Fruit fly (Drosophila melanogaster) whole organism, embryonic: ENCODE measurements around the gene CG12507.

Source experiments
- Bgb ChIP-seq: fragments of 200-800 bp; sonication (Bioruptor generic); IDR thresholded peaks from 2 replicates; pipeline ENCODE4 v1.3.6; 2022; ENCODE audit warnings: missing biosample characterization, missing genetic modification characterization; ENCODE audit not compliant: partially characterized antibody
- CG11456 ChIP-seq: fragments of 200-800 bp; sonication (Bioruptor generic); IDR thresholded peaks from 3 replicates; pipeline ENCODE4 v1.3.6; 2022; ENCODE audit warnings: missing biosample characterization, missing genetic modification characterization
- CG11696 ChIP-seq: fragments of 200-800 bp; sonication (Bioruptor generic); IDR thresholded peaks from 2 replicates; pipeline ENCODE4 v1.3.6; 2022; ENCODE audit warnings: missing biosample characterization, missing genetic modification characterization
- CG13624 ChIP-seq: fragments of 200-800 bp; sonication (Bioruptor generic); optimal IDR thresholded peaks from 2 replicates; lab custom pipeline; 2016; ENCODE audit warnings: missing biosample characterization, missing genetic modification characterization
- CG13894 ChIP-seq: fragments of 200-800 bp; sonication (Bioruptor generic); optimal IDR thresholded peaks from 3 replicates; lab custom pipeline; 2018; ENCODE audit warnings: missing biosample characterization, mild to moderate bottlenecking, missing genetic modification characterization, moderate library complexity
- CG14860 ChIP-seq: fragments of 200-800 bp; sonication (Bioruptor generic); IDR thresholded peaks from 3 replicates; pipeline ENCODE4 v1.3.6; 2022; ENCODE audit warnings: missing biosample characterization, missing genetic modification characterization; ENCODE audit not compliant: partially characterized antibody
- CG15514 ChIP-seq: fragments of 200-800 bp; sonication (Bioruptor generic); optimal IDR thresholded peaks from 3 replicates; lab custom pipeline; 2017; ENCODE audit warnings: missing biosample characterization, missing genetic modification characterization, mild to moderate bottlenecking, moderate library complexity, missing genetic modification reagents
- CG1647 ChIP-seq: fragments of 200-800 bp; sonication (Bioruptor generic); optimal IDR thresholded peaks from 3 replicates; lab custom pipeline; 2016; ENCODE audit warnings: missing biosample characterization, missing genetic modification characterization
- CG16813 ChIP-seq: fragments of 200-800 bp; sonication (Bioruptor generic); IDR thresholded peaks from 3 replicates; pipeline ENCODE4 v1.3.6; 2022; ENCODE audit warnings: missing biosample characterization, missing genetic modification characterization; ENCODE audit not compliant: partially characterized antibody
- CG2712 ChIP-seq: fragments of 200-800 bp; optimal IDR thresholded peaks from 3 replicates; lab custom pipeline; 2019; ENCODE audit warnings: missing biosample characterization, mild to moderate bottlenecking, missing genetic modification characterization, moderate library complexity
- CG32532 ChIP-seq: fragments of 200-800 bp; sonication (Bioruptor generic); IDR thresholded peaks from 2 replicates; pipeline ENCODE4 v1.3.6; 2022; ENCODE audit warnings: missing biosample characterization, missing genetic modification characterization
- CG34224 ChIP-seq: fragments of 200-800 bp; sonication (Bioruptor generic); IDR thresholded peaks from 3 replicates; pipeline ENCODE4 v1.3.6; 2022; ENCODE audit warnings: missing biosample characterization, missing genetic modification characterization; ENCODE audit not compliant: partially characterized antibody
- CG3995 ChIP-seq: fragments of 200-800 bp; sonication (Bioruptor generic); optimal IDR thresholded peaks from 3 replicates; lab custom pipeline; 2016; ENCODE audit warnings: missing biosample characterization, missing genetic modification characterization
- CG42726 ChIP-seq: fragments of 200-800 bp; sonication (Bioruptor generic); IDR thresholded peaks from 2 replicates; pipeline ENCODE4 v1.3.6; 2022; ENCODE audit warnings: missing biosample characterization, missing genetic modification characterization; ENCODE audit not compliant: partially characterized antibody
- CG4820 ChIP-seq: fragments of 200-800 bp; sonication (Bioruptor generic); optimal IDR thresholded peaks from 3 replicates; lab custom pipeline; 2016; ENCODE audit warnings: missing biosample characterization, missing genetic modification characterization
- CG6175 ChIP-seq: fragments of 200-800 bp; sonication (Bioruptor generic); IDR thresholded peaks from 3 replicates; pipeline ENCODE4 v1.3.6; 2022; ENCODE audit warnings: missing biosample characterization, missing genetic modification characterization
- CTCF ChIP-seq: fragments of 200-800 bp; sonication (Bioruptor generic); optimal IDR thresholded peaks from 2 replicates; lab custom pipeline; 2017; ENCODE audit warnings: missing biosample characterization, mild to moderate bottlenecking, missing genetic modification characterization, moderate library complexity
- D19A ChIP-seq: fragments of 200-800 bp; optimal IDR thresholded peaks from 3 replicates; lab custom pipeline; 2019; ENCODE audit warnings: missing biosample characterization, mild to moderate bottlenecking, missing genetic modification characterization, moderate library complexity
- Deaf1 ChIP-seq: fragments of 200-800 bp; optimal IDR thresholded peaks from 3 replicates; lab custom pipeline; 2019; ENCODE audit warnings: missing biosample characterization, mild to moderate bottlenecking, missing genetic modification characterization, moderate library complexity
- Doc3 ChIP-seq: fragments of 200-800 bp; sonication (Bioruptor generic); IDR thresholded peaks from 3 replicates; pipeline ENCODE4 v1.3.6; 2022; ENCODE audit warnings: missing biosample characterization, missing genetic modification characterization; ENCODE audit not compliant: partially characterized antibody
- MESR4 ChIP-seq: fragments of 200-800 bp; sonication (Bioruptor generic); optimal IDR thresholded peaks from 2 replicates; lab custom pipeline; 2018; ENCODE audit warnings: missing biosample characterization, mild to moderate bottlenecking, missing genetic modification characterization, moderate library complexity
- Max ChIP-seq: fragments of 200-800 bp; sonication (Bioruptor generic); optimal IDR thresholded peaks from 2 replicates; lab custom pipeline; 2016; ENCODE audit warnings: missing biosample characterization, mild to moderate bottlenecking, missing genetic modification characterization
- Med ChIP-seq: fragments of 200-800 bp; sonication (Bioruptor generic); peaks from one replicate; lab custom pipeline; 2016; ENCODE audit warnings: missing biosample characterization, missing genetic modification characterization, mild to moderate bottlenecking, inconsistent platforms, moderate library complexity
- NC2β ChIP-seq: fragments of 200-800 bp; sonication (Bioruptor generic); optimal IDR thresholded peaks from 2 replicates; lab custom pipeline; 2016; ENCODE audit warnings: missing biosample characterization, missing genetic modification characterization
- Opbp ChIP-seq: fragments of 200-800 bp; sonication (Bioruptor generic); IDR thresholded peaks from 3 replicates; pipeline ENCODE4 v1.3.6; 2022; ENCODE audit warnings: missing biosample characterization, missing genetic modification characterization; ENCODE audit not compliant: partially characterized antibody
- Pdp1 ChIP-seq, 2 experiments: fragments of 200-800 bp; sonication (Bioruptor generic); optimal IDR thresholded peaks; 3 replicates each; lab custom pipeline; 2016; ENCODE audit warnings: missing biosample characterization in 2 of 2, missing genetic modification characterization in 2 of 2, mild to moderate bottlenecking in 1 of 2, moderate library complexity in 1 of 2
- Sin3A ChIP-seq: fragments of >200 bp; optimal IDR thresholded peaks from 2 replicates; lab custom pipeline; 2018
- Xbp1 ChIP-seq: fragments of 200-800 bp; sonication (Bioruptor generic); optimal IDR thresholded peaks from 3 replicates; lab custom pipeline; 2016; ENCODE audit warnings: missing biosample characterization, mild to moderate bottlenecking, missing genetic modification characterization
- amos ChIP-seq: fragments of 200-800 bp; sonication (Bioruptor generic); IDR thresholded peaks from 2 replicates; pipeline ENCODE4 v1.3.6; 2022; ENCODE audit warnings: missing biosample characterization, missing genetic modification characterization; ENCODE audit not compliant: partially characterized antibody
- ato ChIP-seq: fragments of 200-800 bp; sonication (Bioruptor generic); IDR thresholded peaks from 2 replicates; pipeline ENCODE4 v1.3.6; 2022; ENCODE audit warnings: missing biosample characterization, missing genetic modification characterization; ENCODE audit not compliant: partially characterized antibody
- bbx ChIP-seq: fragments of 200-800 bp; sonication (Bioruptor generic); IDR thresholded peaks from 2 replicates; pipeline ENCODE4 v1.3.6; 2022; ENCODE audit warnings: missing biosample characterization, missing genetic modification characterization; ENCODE audit not compliant: partially characterized antibody
- chinmo ChIP-seq: fragments of 200-800 bp; sonication (Bioruptor generic); IDR thresholded peaks from 4 replicates; pipeline ENCODE4 v1.3.6; 2022; ENCODE audit warnings: missing biosample characterization, missing genetic modification characterization; ENCODE audit not compliant: partially characterized antibody
- chm ChIP-seq: fragments of 200-800 bp; sonication (Bioruptor generic); IDR thresholded peaks from 2 replicates; pipeline ENCODE4 v1.3.6; 2022; ENCODE audit warnings: missing biosample characterization, missing genetic modification characterization
- disco-r ChIP-seq: fragments of 200-800 bp; sonication (Bioruptor generic); optimal IDR thresholded peaks from 2 replicates; lab custom pipeline; 2016; ENCODE audit warnings: missing biosample characterization, missing genetic modification characterization
- dpn ChIP-seq, 2 experiments: fragments of 200-800 bp; sonication (Bioruptor generic); optimal IDR thresholded peaks; 3 replicates each; lab custom pipeline; 2016; ENCODE audit warnings: missing biosample characterization in 2 of 2, missing genetic modification characterization in 2 of 2
- ftz-f1 ChIP-seq: fragments of 200-800 bp; sonication (Bioruptor generic); optimal IDR thresholded peaks from 2 replicates; lab custom pipeline; 2016; ENCODE audit warnings: missing biosample characterization, missing genetic modification characterization
- gfzf ChIP-seq: fragments of 200-800 bp; sonication (Bioruptor generic); optimal IDR thresholded peaks from 2 replicates; lab custom pipeline; 2016; ENCODE audit warnings: missing biosample characterization, mild to moderate bottlenecking, missing genetic modification characterization, moderate library complexity
- hbn ChIP-seq: fragments of 200-800 bp; sonication (Bioruptor generic); IDR thresholded peaks from 2 replicates; pipeline ENCODE4 v1.3.6; 2022; ENCODE audit warnings: missing biosample characterization, missing genetic modification characterization; ENCODE audit not compliant: partially characterized antibody
- hkb ChIP-seq, 2 experiments: fragments of 200-800 bp in 1 of 2; fragments of >200 bp in 1 of 2; sonication (Bioruptor generic) in 1 of 2; IDR thresholded peaks in 1 of 2; optimal IDR thresholded peaks in 1 of 2; 2 replicates each; pipeline versions ENCODE4 v1.3.6 to Lab custom; 2017 to 2022; ENCODE audit warnings: missing biosample characterization in 1 of 2, missing genetic modification characterization in 1 of 2
- ind ChIP-seq: fragments of 200-800 bp; sonication (Bioruptor generic); optimal IDR thresholded peaks from 3 replicates; lab custom pipeline; 2016; ENCODE audit warnings: missing biosample characterization, missing genetic modification characterization
- inv ChIP-seq: fragments of 200-800 bp; sonication (Bioruptor generic); IDR thresholded peaks from 2 replicates; pipeline ENCODE4 v1.3.6; 2022; ENCODE audit warnings: missing biosample characterization, missing genetic modification characterization; ENCODE audit not compliant: partially characterized antibody
- kay ChIP-seq: fragments of 200-800 bp; sonication (Bioruptor generic); optimal IDR thresholded peaks from 2 replicates; lab custom pipeline; 2016; ENCODE audit warnings: missing biosample characterization, missing genetic modification characterization
- maf-S ChIP-seq: fragments of 200-800 bp; sonication (Bioruptor generic); optimal IDR thresholded peaks from 2 replicates; lab custom pipeline; 2016; ENCODE audit warnings: missing biosample characterization, missing genetic modification characterization
- p53 ChIP-seq: fragments of 200-800 bp; sonication (Bioruptor generic); optimal IDR thresholded peaks from 2 replicates; lab custom pipeline; 2016; ENCODE audit warnings: missing biosample characterization, missing genetic modification characterization
- pita ChIP-seq: fragments of 200-800 bp; sonication (Bioruptor generic); optimal IDR thresholded peaks from 2 replicates; lab custom pipeline; 2017; ENCODE audit warnings: missing biosample characterization, mild to moderate bottlenecking, missing genetic modification characterization
- sens ChIP-seq: fragments of 200-800 bp; sonication (Bioruptor generic); peaks from one replicate; lab custom pipeline; 2016; ENCODE audit warnings: missing biosample characterization, missing genetic modification characterization
- sna ChIP-seq: fragments of 200-800 bp; sonication (Bioruptor generic); IDR thresholded peaks from 2 replicates; pipeline ENCODE4 v1.3.6; 2022; ENCODE audit warnings: missing biosample characterization, missing genetic modification characterization; ENCODE audit not compliant: partially characterized antibody
- zf30C ChIP-seq: fragments of 200-800 bp; sonication (Bioruptor generic); optimal IDR thresholded peaks from 3 replicates; lab custom pipeline; 2018; ENCODE audit warnings: missing biosample characterization, mild to moderate bottlenecking, missing genetic modification characterization

Gene CG12507

DNA sequence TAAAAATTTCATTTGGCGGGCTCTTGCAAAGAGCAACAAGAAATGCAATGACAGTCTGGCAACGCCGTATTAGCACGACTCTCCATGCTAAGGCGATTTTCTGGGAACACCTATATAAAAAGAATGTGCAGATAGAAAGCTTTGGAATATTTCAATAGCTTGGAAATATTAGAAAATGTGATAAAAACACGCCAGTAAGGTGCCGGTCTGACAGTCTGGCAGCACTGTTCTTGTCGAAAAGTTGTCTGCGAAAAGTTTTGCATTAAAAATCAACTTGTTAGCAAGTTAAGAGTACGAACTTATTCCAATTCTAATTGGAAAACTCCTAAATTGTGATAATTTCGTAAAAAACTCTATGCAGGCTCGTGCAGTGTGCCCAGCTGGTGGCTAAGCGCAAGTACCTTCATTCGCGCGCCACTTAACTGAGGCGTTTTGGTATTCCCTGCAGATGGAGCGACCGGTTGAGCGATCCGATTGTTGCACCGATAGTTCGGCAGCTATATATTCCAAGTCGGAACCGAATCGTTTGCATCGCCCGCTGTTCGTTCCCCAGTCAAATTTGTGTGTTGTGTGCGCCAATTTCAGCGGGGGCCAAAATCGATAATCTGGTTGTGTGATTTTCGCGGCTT is 11.7 kb upstream of the CG12507 start, which contains the start of gene eas (continued):
- TF ChIP-seq sna (GFP tag; lab: Robert Waterston, UW): peak; percentile 41; the same call in 1 of the 2 replicates
- peak; percentile 4 for TF ChIP-seq zf30C
- TF ChIP-seq Xbp1 (GFP tag; lab: Kevin White, UChicago): peak; percentile 27
- peak; percentile 75 for TF ChIP-seq Opbp (GFP tag; lab: Robert Waterston, UW)
- TF ChIP-seq CG11456 (GFP tag; lab: Robert Waterston, UW): peak; percentile 53; the same call in 2 of the 3 replicates
- TF ChIP-seq CG16813: peak; percentile 80
- TF ChIP-seq dpn (GFP tag; optimal IDR thresholded peaks at IDR 0.05; lab: Kevin White, UChicago): peak in 1 of 2 experiments; percentile 37
- peak; percentile 13 for TF ChIP-seq ind (GFP tag; lab: Kevin White, UChicago)
- TF ChIP-seq pita (GFP tag; lab: Kevin White, UChicago): no peak
- peak; percentile 27 for TF ChIP-seq disco-r (GFP tag; lab: Kevin White, UChicago)
- peak; percentile 3 to 43 for TF ChIP-seq Pdp1 (GFP tag; optimal IDR thresholded peaks at IDR 0.05; lab: Kevin White, UChicago)
- peak; percentile 42; the same call in 1 of the 2 replicates for TF ChIP-seq hbn (GFP tag; lab: Robert Waterston, UW)
- TF ChIP-seq CG11696 (GFP tag; lab: Robert Waterston, UW): no peak
- peak; percentile 83 for TF ChIP-seq Bgb (GFP tag; lab: Robert Waterston, UW)
- no peak for TF ChIP-seq kay (GFP tag; lab: Kevin White, UChicago)
- TF ChIP-seq CG42726 (GFP tag; lab: Robert Waterston, UW): peak; percentile 79
- TF ChIP-seq p53 (GFP tag; lab: Kevin White, UChicago): peak; percentile 44
- TF ChIP-seq ftz-f1 (GFP tag; lab: Kevin White, UChicago): no peak
- TF ChIP-seq bbx (GFP tag; lab: Robert Waterston, UW): peak; percentile 70
- TF ChIP-seq NC2β (GFP tag; lab: Kevin White, UChicago): no peak
- TF ChIP-seq chinmo: peak; percentile 83; the same call in 3 of the 4 replicates
- peak; percentile 21 for TF ChIP-seq MESR4 (GFP tag; lab: Kevin White, UChicago)
- TF ChIP-seq hkb (optimal IDR thresholded peaks at IDR 0.05; lab: Kevin White, UChicago): peak; percentile 55
- TF ChIP-seq hkb (GFP tag; IDR thresholded peaks at IDR 0.05; lab: Robert Waterston, UW): no peak
- peak; percentile 70 for TF ChIP-seq CG34224
- peak; percentile 51 for TF ChIP-seq CTCF (GFP tag; lab: Kevin White, UChicago)
- TF ChIP-seq inv (GFP tag; lab: Robert Waterston, UW): peak; percentile 69
- peak; percentile 87 for TF ChIP-seq amos
- peak; percentile 13 for TF ChIP-seq CG2712 (tag; lab: Kevin White, UChicago)
- TF ChIP-seq CG13624 (GFP tag; lab: Kevin White, UChicago): peak; percentile 23
- TF ChIP-seq CG13894 (tag; lab: Kevin White, UChicago): peak; percentile 61
- TF ChIP-seq Max (GFP tag; lab: Kevin White, UChicago): peak; percentile 19
- TF ChIP-seq chm (GFP tag; lab: Robert Waterston, UW): peak; percentile 59; the same call in 1 of the 2 replicates
- peak; percentile 11; the same call in 1 of the 2 replicates for TF ChIP-seq CG32532 (GFP tag; lab: Robert Waterston, UW)
- TF ChIP-seq CG1647 (GFP tag; lab: Kevin White, UChicago): peak; percentile 5
- TF ChIP-seq D19A: no peak
- TF ChIP-seq gfzf (GFP tag; lab: Kevin White, UChicago): peak; percentile 96
- TF ChIP-seq CG3995 (GFP tag; lab: Kevin White, UChicago): peak; percentile 67
- peak; percentile 64 for TF ChIP-seq ato (GFP tag; lab: Robert Waterston, UW)
- peak; percentile 88 for TF ChIP-seq sens (GFP tag; lab: Kevin White, UChicago)
- peak; percentile 59 for TF ChIP-seq CG14860
- TF ChIP-seq CG15514 (GFP tag; lab: Kevin White, UChicago): peak; percentile 97
- no peak for TF ChIP-seq CG4820
- TF ChIP-seq maf-S: no peak
- TF ChIP-seq Deaf1 (tag; lab: Kevin White, UChicago): peak; percentile 65
- TF ChIP-seq Doc3 (GFP tag; lab: Robert Waterston, UW): peak; percentile 54; the same call in 2 of the 3 replicates
- TF ChIP-seq CG6175 (GFP tag; lab: Robert Waterston, UW): 0 out of 3 replicates have a peak, but pooled peaks have one; percentile 36
- TF ChIP-seq Sin3A (lab: Kevin White, UChicago): peak; percentile 92
- TF ChIP-seq Med: peak; percentile 79
